Fruit fly (Drosophila melanogaster) whole organism, embryonic: ENCODE results near the gene CG18808.
A peak's percentile ranks its signal among the peaks of the same experiment; 100 is the strongest.

Experiments
- Aef1 ChIP-seq: fragments of 200-800 bp; sonication (Bioruptor generic); IDR thresholded peaks from 3 replicates; pipeline ENCODE4 v1.3.6; 2022; ENCODE audit warnings: missing biosample characterization, missing genetic modification characterization
- Atf6 ChIP-seq: fragments of 200-800 bp; sonication (Bioruptor generic); IDR thresholded peaks from 2 replicates; pipeline ENCODE4 v1.3.6; 2022; ENCODE audit warnings: missing biosample characterization, missing genetic modification characterization
- CG10366 ChIP-seq: fragments of 200-800 bp; sonication (Bioruptor generic); IDR thresholded peaks from 2 replicates; pipeline ENCODE4 v1.3.6; 2022; ENCODE audit warnings: missing biosample characterization, missing genetic modification characterization
- CG13287 ChIP-seq: fragments of 200-800 bp; sonication (Bioruptor generic); IDR thresholded peaks from 2 replicates; pipeline ENCODE4 v1.3.6; 2022; ENCODE audit warnings: missing biosample characterization, missing genetic modification characterization; ENCODE audit not compliant: partially characterized antibody
- CG13296 ChIP-seq: fragments of 200-800 bp; sonication (Bioruptor generic); optimal IDR thresholded peaks from 3 replicates; lab custom pipeline; 2018; ENCODE audit warnings: missing biosample characterization, mild to moderate bottlenecking, missing genetic modification characterization
- CG14441 ChIP-seq: fragments of 200-800 bp; sonication (Bioruptor generic); IDR thresholded peaks from 2 replicates; pipeline ENCODE4 v1.3.6; 2022; ENCODE audit warnings: missing biosample characterization, missing genetic modification characterization
- CG17612 ChIP-seq: fragments of 200-800 bp; sonication (Bioruptor generic); IDR thresholded peaks from 2 replicates; pipeline ENCODE4 v1.3.6; 2022; ENCODE audit warnings: missing biosample characterization, missing genetic modification characterization
- CG18262 ChIP-seq: fragments of 200-800 bp; optimal IDR thresholded peaks from 3 replicates; lab custom pipeline; 2019; ENCODE audit warnings: missing biosample characterization, mild to moderate bottlenecking, missing genetic modification characterization, moderate library complexity
- CG30403 ChIP-seq: fragments of 200-800 bp; sonication (Bioruptor generic); optimal IDR thresholded peaks from 3 replicates; lab custom pipeline; 2016; ENCODE audit warnings: missing biosample characterization, missing genetic modification characterization
- CG32767 ChIP-seq: fragments of 200-800 bp; sonication (Bioruptor generic); IDR thresholded peaks from 2 replicates; pipeline ENCODE4 v1.3.6; 2022; ENCODE audit warnings: missing biosample characterization, missing genetic modification characterization
- CG34224 ChIP-seq: fragments of 200-800 bp; sonication (Bioruptor generic); IDR thresholded peaks from 3 replicates; pipeline ENCODE4 v1.3.6; 2022; ENCODE audit warnings: missing biosample characterization, missing genetic modification characterization; ENCODE audit not compliant: partially characterized antibody
- CG34376 ChIP-seq: fragments of 200-800 bp; sonication (Bioruptor generic); optimal IDR thresholded peaks from 2 replicates; lab custom pipeline; 2018; ENCODE audit warnings: missing biosample characterization, mild to moderate bottlenecking, missing genetic modification characterization
- CG3838 ChIP-seq: fragments of 200-800 bp; sonication (Bioruptor generic); optimal IDR thresholded peaks from 3 replicates; lab custom pipeline; 2016; ENCODE audit warnings: missing biosample characterization, missing genetic modification characterization
- CG5180 ChIP-seq: fragments of 200-800 bp; sonication (Bioruptor generic); optimal IDR thresholded peaks from 3 replicates; lab custom pipeline; 2017; ENCODE audit warnings: missing biosample characterization, missing genetic modification characterization, mild to moderate bottlenecking, moderate library complexity, missing genetic modification reagents
- CG6254 ChIP-seq: fragments of 200-800 bp; sonication (Bioruptor generic); optimal IDR thresholded peaks from 3 replicates; lab custom pipeline; 2017; ENCODE audit warnings: mild to moderate bottlenecking, missing biosample characterization, missing genetic modification reagents, missing genetic modification characterization
- CG6654 ChIP-seq: fragments of 200-800 bp; sonication (Bioruptor generic); optimal IDR thresholded peaks from 2 replicates; lab custom pipeline; 2017; ENCODE audit warnings: missing biosample characterization, mild to moderate bottlenecking, missing genetic modification characterization
- CG7556 ChIP-seq: fragments of 200-800 bp; sonication (Bioruptor generic); optimal IDR thresholded peaks from 2 replicates; lab custom pipeline; 2017; ENCODE audit warnings: missing biosample characterization, mild to moderate bottlenecking, missing genetic modification characterization
- CG7839 ChIP-seq: fragments of 200-800 bp; sonication (Bioruptor generic); optimal IDR thresholded peaks from 3 replicates; lab custom pipeline; 2018; ENCODE audit warnings: missing biosample characterization, mild to moderate bottlenecking, missing genetic modification characterization, moderate library complexity
- CG9437 ChIP-seq: fragments of 200-800 bp; sonication (Bioruptor generic); optimal IDR thresholded peaks from 2 replicates; lab custom pipeline; 2018; ENCODE audit warnings: missing biosample characterization, mild to moderate bottlenecking, missing genetic modification characterization
- CTCF ChIP-seq: fragments of 200-800 bp; sonication (Bioruptor generic); optimal IDR thresholded peaks from 2 replicates; lab custom pipeline; 2017; ENCODE audit warnings: missing biosample characterization, mild to moderate bottlenecking, missing genetic modification characterization, moderate library complexity
- Deaf1 ChIP-seq: fragments of 200-800 bp; optimal IDR thresholded peaks from 3 replicates; lab custom pipeline; 2019; ENCODE audit warnings: missing biosample characterization, mild to moderate bottlenecking, missing genetic modification characterization, moderate library complexity
- Dip3 ChIP-seq: fragments of 200-800 bp; sonication (Bioruptor generic); optimal IDR thresholded peaks from 3 replicates; lab custom pipeline; 2016; ENCODE audit warnings: missing biosample characterization, missing genetic modification characterization
- Dll ChIP-seq: fragments of 200-800 bp; sonication (Bioruptor generic); IDR thresholded peaks from 4 replicates; pipeline ENCODE4 v1.3.6; 2022; ENCODE audit warnings: missing biosample characterization, missing genetic modification characterization; ENCODE audit not compliant: partially characterized antibody
- Dref ChIP-seq: fragments of 200-800 bp; sonication (Bioruptor generic); IDR thresholded peaks from 2 replicates; pipeline ENCODE4 v1.3.6; 2022; ENCODE audit warnings: missing biosample characterization, missing genetic modification characterization
- Ets65A ChIP-seq: fragments of 200-800 bp; sonication (Bioruptor generic); peaks from one replicate; lab custom pipeline; 2016; ENCODE audit warnings: missing biosample characterization, missing genetic modification characterization
- Ets97D ChIP-seq: fragments of 200-800 bp; sonication (Bioruptor generic); optimal IDR thresholded peaks from 3 replicates; lab custom pipeline; 2016; ENCODE audit warnings: missing biosample characterization, missing genetic modification characterization
- H2.0 ChIP-seq: fragments of 200-800 bp; sonication (Bioruptor generic); IDR thresholded peaks from 2 replicates; pipeline ENCODE4 v1.3.6; 2022; ENCODE audit warnings: missing biosample characterization, missing genetic modification characterization
- HLHmδ ChIP-seq: fragments of 200-800 bp; sonication (Bioruptor generic); optimal IDR thresholded peaks from 2 replicates; lab custom pipeline; 2018; ENCODE audit warnings: missing biosample characterization, mild to moderate bottlenecking, missing genetic modification characterization, moderate library complexity
- Hmx ChIP-seq: fragments of 200-800 bp; sonication (Bioruptor generic); optimal IDR thresholded peaks from 2 replicates; lab custom pipeline; 2016; ENCODE audit warnings: missing biosample characterization, missing genetic modification characterization
- MBD-R2 ChIP-seq: fragments of 200-800 bp; sonication (Bioruptor generic); IDR thresholded peaks from 2 replicates; pipeline ENCODE4 v1.3.6; 2022; ENCODE audit warnings: missing biosample characterization, missing genetic modification characterization
- MTF-1 ChIP-seq: fragments of 200-800 bp; sonication (Bioruptor generic); optimal IDR thresholded peaks from 2 replicates; lab custom pipeline; 2018; ENCODE audit warnings: missing biosample characterization, mild to moderate bottlenecking, missing genetic modification characterization, borderline replicate concordance
- Meics ChIP-seq: fragments of 200-800 bp; sonication (Bioruptor generic); optimal IDR thresholded peaks from 2 replicates; lab custom pipeline; 2017; ENCODE audit warnings: missing biosample characterization, mild to moderate bottlenecking, missing genetic modification characterization
- NfI ChIP-seq: fragments of 200-800 bp; sonication (Bioruptor generic); optimal IDR thresholded peaks from 3 replicates; lab custom pipeline; 2018; ENCODE audit warnings: missing biosample characterization, mild to moderate bottlenecking, missing genetic modification characterization, moderate library complexity
- Oli ChIP-seq: fragments of 200-800 bp; sonication (Bioruptor generic); optimal IDR thresholded peaks from 2 replicates; lab custom pipeline; 2018; ENCODE audit warnings: missing biosample characterization, mild to moderate bottlenecking, missing genetic modification characterization, moderate library complexity
- Sry-δ ChIP-seq: fragments of 200-800 bp; sonication (Bioruptor generic); optimal IDR thresholded peaks from 2 replicates; lab custom pipeline; 2016; ENCODE audit warnings: missing biosample characterization, missing genetic modification characterization
- Stat92E ChIP-seq, 3 experiments: fragments of >200 bp in 2 of 3; fragments of 200-800 bp in 1 of 3; sonication (Bioruptor generic) in 1 of 3; optimal IDR thresholded peaks; 2 replicates each; lab custom pipeline; 2017 to 2019; ENCODE audit warnings: missing biosample characterization in 3 of 3, missing genetic modification characterization in 3 of 3, mild to moderate bottlenecking in 1 of 3, moderate library complexity in 1 of 3
- Tbp ChIP-seq: fragments of >200 bp; optimal IDR thresholded peaks from 2 replicates; lab custom pipeline; 2018; ENCODE audit warnings: missing biosample characterization, missing genetic modification characterization
- ara ChIP-seq: fragments of 200-800 bp; sonication (Bioruptor generic); IDR thresholded peaks from 2 replicates; pipeline ENCODE4 v1.3.6; 2022; ENCODE audit warnings: missing biosample characterization, missing genetic modification characterization
- ash1 ChIP-seq: fragments of 200-800 bp; sonication (Bioruptor generic); optimal IDR thresholded peaks from 2 replicates; lab custom pipeline; 2018; ENCODE audit warnings: missing biosample characterization, mild to moderate bottlenecking, missing genetic modification characterization
- bab2 ChIP-seq: fragments of 200-800 bp; sonication (Bioruptor generic); optimal IDR thresholded peaks from 2 replicates; lab custom pipeline; 2016; ENCODE audit warnings: missing biosample characterization, missing genetic modification characterization
- crc ChIP-seq: fragments of 200-800 bp; sonication (Bioruptor generic); optimal IDR thresholded peaks from 2 replicates; lab custom pipeline; 2016; ENCODE audit warnings: missing biosample characterization, missing genetic modification characterization
- ewg ChIP-seq: fragments of 200-800 bp; sonication (Bioruptor generic); optimal IDR thresholded peaks from 3 replicates; lab custom pipeline; 2017; ENCODE audit warnings: mild to moderate bottlenecking, missing biosample characterization, missing genetic modification reagents, missing genetic modification characterization
- fd3F ChIP-seq: fragments of 200-800 bp; sonication (Bioruptor generic); optimal IDR thresholded peaks from 2 replicates; lab custom pipeline; 2018; ENCODE audit warnings: missing biosample characterization, mild to moderate bottlenecking, missing genetic modification characterization, moderate library complexity
- fd96Cb ChIP-seq: fragments of 200-800 bp; sonication (Bioruptor generic); optimal IDR thresholded peaks from 2 replicates; lab custom pipeline; 2018; ENCODE audit warnings: missing biosample characterization, mild to moderate bottlenecking, missing genetic modification characterization, moderate library complexity
- ken ChIP-seq: fragments of 200-800 bp; sonication (Bioruptor generic); IDR thresholded peaks from 3 replicates; pipeline ENCODE4 v1.3.6; 2022; ENCODE audit warnings: missing biosample characterization, missing genetic modification characterization
- pzg ChIP-seq: fragments of 200-800 bp; sonication (Bioruptor generic); optimal IDR thresholded peaks from 3 replicates; lab custom pipeline; 2018; ENCODE audit warnings: missing biosample characterization, mild to moderate bottlenecking, missing genetic modification characterization, moderate library complexity
- so ChIP-seq: fragments of 200-800 bp; sonication (Bioruptor generic); IDR thresholded peaks from 3 replicates; pipeline ENCODE4 v1.3.6; 2022; ENCODE audit warnings: missing biosample characterization, missing genetic modification characterization
- tup ChIP-seq: fragments of 200-800 bp; sonication (Bioruptor generic); optimal IDR thresholded peaks from 2 replicates; lab custom pipeline; 2016; ENCODE audit warnings: missing biosample characterization, mild to moderate bottlenecking, missing genetic modification characterization, moderate library complexity
- unpg ChIP-seq: fragments of 200-800 bp; sonication (Bioruptor generic); optimal IDR thresholded peaks from 3 replicates; lab custom pipeline; 2018; ENCODE audit warnings: missing biosample characterization, mild to moderate bottlenecking, missing genetic modification characterization, moderate library complexity

CG18808 gene

dm6 chr3L:4824356-4825138, 17.3 kb upstream of the CG18808 start:
- TF ChIP-seq Stat92E (GFP tag; optimal IDR thresholded peaks at IDR 0.05; lab: Kevin White, UChicago) (peak in 1 of 3 experiments; percentile 89), so (GFP tag; lab: Robert Waterston, UW) (peak; percentile 98), fd96Cb (tag; lab: Kevin White, UChicago) (peak; percentile 96), CG14441 (GFP tag; lab: Robert Waterston, UW) (peak; percentile 98), CTCF (peak; percentile 55), CG5180 (peak; percentile 79), Deaf1 (tag; lab: Kevin White, UChicago) (peak; percentile 79), HLHmδ (no peak), ewg (GFP tag; lab: Kevin White, UChicago) (peak; percentile 98), Ets97D (GFP tag; lab: Kevin White, UChicago) (peak; percentile 66), Tbp (GFP tag; lab: Kevin White, UChicago) (no peak), Atf6 (GFP tag; lab: Robert Waterston, UW) (peak; percentile 98), CG7556 (GFP tag; lab: Kevin White, UChicago) (peak; percentile 95), Dll (peak; percentile 65; the same call in 2 of the 4 replicates), MBD-R2 (GFP tag; lab: Robert Waterston, UW) (peak; percentile 92), CG17612 (GFP tag; lab: Robert Waterston, UW) (peak; percentile 95), bab2 (GFP tag; lab: Kevin White, UChicago) (peak; percentile 92), CG32767 (GFP tag; lab: Robert Waterston, UW) (peak; percentile 96), NfI (peak; percentile 92), unpg (GFP tag; lab: Kevin White, UChicago) (peak; percentile 96), Ets65A (GFP tag; lab: Kevin White, UChicago) (peak; percentile 93), CG9437 (GFP tag; lab: Kevin White, UChicago) (peak; percentile 91), Hmx (GFP tag; lab: Kevin White, UChicago) (no peak), CG13287 (peak; percentile 83), tup (GFP tag; lab: Kevin White, UChicago) (peak; percentile 88), Meics (peak; percentile 95), Oli (tag; lab: Kevin White, UChicago) (peak; percentile 96), pzg (GFP tag; lab: Kevin White, UChicago) (peak; percentile 42), CG6254 (GFP tag; lab: Kevin White, UChicago) (peak; percentile 86), CG3838 (GFP tag; lab: Kevin White, UChicago) (peak; percentile 85), crc (peak; percentile 78), ken (peak; percentile 91), Aef1 (GFP tag; lab: Robert Waterston, UW) (peak; percentile 96), H2.0 (GFP tag; lab: Robert Waterston, UW) (peak; percentile 97), CG34376 (peak; percentile 77), CG18262 (peak; percentile 97), Dip3 (GFP tag; lab: Kevin White, UChicago) (peak; percentile 92), CG30403 (GFP tag; lab: Kevin White, UChicago) (peak; percentile 97), fd3F (peak; percentile 94), ara (GFP tag; lab: Robert Waterston, UW) (peak; percentile 97), CG34224 (GFP tag; lab: Robert Waterston, UW) (peak; percentile 89), CG6654 (GFP tag; lab: Kevin White, UChicago) (peak; percentile 72), CG7839 (tag; lab: Kevin White, UChicago) (peak; percentile 97), Sry-δ (peak; percentile 53), CG10366 (peak; percentile 97), Dref (GFP tag; lab: Robert Waterston, UW) (peak; percentile 63), ash1 (peak; percentile 4), CG13296 (GFP tag; lab: Kevin White, UChicago) (peak; percentile 95), MTF-1 (GFP tag; lab: Kevin White, UChicago) (peak; percentile 77)
